Worm (Caenorhabditis elegans) whole organism, L1 larva: ENCODE data around the gene K04G11.1.

ENCODE experiments used
- C34B4.2 ChIP-seq: sonication (generic microtip); optimal IDR thresholded peaks from 2 replicates; lab custom pipeline; 2017; ENCODE audit warnings: mild to moderate bottlenecking, missing genetic modification characterization, missing compliant biosample characterization
- ama-1 ChIP-seq: fragments of 150-350 bp; optimal IDR thresholded peaks from 2 replicates; lab custom pipeline; 2014
- ceh-88 ChIP-seq: fragments of 200-800 bp; sonication (Bioruptor generic); IDR thresholded peaks from 2 replicates; pipeline ENCODE4 v1.3.6; 2022; ENCODE audit warnings: missing genetic modification characterization, missing compliant biosample characterization
- grh-1 ChIP-seq: fragments of 200-800 bp; sonication (Bioruptor generic); IDR thresholded peaks from 2 replicates; pipeline ENCODE4 v1.3.6; 2022; ENCODE audit warnings: missing genetic modification reagents, missing genetic modification characterization, missing compliant biosample characterization
- lin-39 ChIP-seq: fragments of 150-350 bp; optimal IDR thresholded peaks from 2 replicates; lab custom pipeline; 2014; ENCODE audit warnings: missing biosample characterization, missing genetic modification reagents, missing genetic modification characterization
- mef-2 ChIP-seq: fragments of 150-350 bp; optimal IDR thresholded peaks from 2 replicates; lab custom pipeline; 2014; ENCODE audit warnings: missing biosample characterization, missing genetic modification characterization
- nhr-11 ChIP-seq: fragments of 150-350 bp; optimal IDR thresholded peaks from 2 replicates; lab custom pipeline; 2014; ENCODE audit warnings: missing biosample characterization, missing genetic modification characterization
- pag-3 ChIP-seq: sonication (generic microtip); optimal IDR thresholded peaks from 2 replicates; lab custom pipeline; 2017; ENCODE audit warnings: missing genetic modification characterization, mild to moderate bottlenecking, missing compliant biosample characterization, antibody characterized with exemption, borderline replicate concordance; ENCODE audit not compliant: insufficient read depth
- unc-62 ChIP-seq: fragments of 150-350 bp; optimal IDR thresholded peaks from 2 replicates; lab custom pipeline; 2014; ENCODE audit warnings: missing biosample characterization, missing genetic modification reagents, missing genetic modification characterization

ce11 chrX:14289993-14290392, 45.3 kb upstream of the K04G11.1 start:
- no peak for TF ChIP-seq ceh-88 (GFP tag; lab: Robert Waterston, UW)
- TF ChIP-seq pag-3 (tag; lab: Kevin White, UChicago) = no peak
- no peak for TF ChIP-seq unc-62 (GFP tag; lab: Kevin White, UChicago)
- TF ChIP-seq nhr-11 (tag; lab: Kevin White, UChicago) = no peak
- no peak for TF ChIP-seq C34B4.2 (tag; lab: Kevin White, UChicago)
- no peak for TF ChIP-seq lin-39 (tag; lab: Kevin White, UChicago)
- no peak for TF ChIP-seq mef-2 (tag; lab: Kevin White, UChicago)
- no peak for TF ChIP-seq grh-1 (GFP tag; lab: Robert Waterston, UW)
- TF ChIP-seq ama-1 (lab: Kevin White, UChicago) = no peak
